Worm (Caenorhabditis elegans): ENCODE results near the gene ltd-1.

- TF ChIP-seq tbx-8 (GFP tag; optimal IDR thresholded peaks at IDR 0.05) (no peak), elt-1 (tag; optimal IDR thresholded peaks at IDR 0.05; ENCODE audit: borderline replicate concordance, insufficient read depth) (no peak)
Observed at ce11 chrII:8062334-8062791, 30.2 kb downstream of the ltd-1 start, which contains the start of gene ufd-2.
